Fruit fly (Drosophila melanogaster): ENCODE data around the gene CG7582.

Gene CG7582

DNA sequence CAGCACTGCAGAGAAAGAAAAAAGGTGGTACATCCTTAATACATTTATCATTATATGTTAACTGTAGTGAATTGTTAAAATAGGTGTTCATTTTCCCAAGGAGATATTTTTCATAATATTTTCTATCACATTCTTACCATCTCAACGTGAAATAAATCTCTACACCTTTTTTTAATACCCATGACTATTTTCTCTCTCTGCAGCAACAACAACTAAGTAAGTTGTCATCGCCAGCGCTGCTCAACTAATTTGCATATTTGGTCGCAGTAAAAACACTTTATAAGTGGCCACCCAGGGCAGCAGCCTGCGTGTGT lies 8.4 kb upstream of the CG7582 start:
- TF ChIP-seq foxo (GFP tag; optimal IDR thresholded peaks at IDR 0.05) (peak in 1 of 2 experiments; percentile 26), HLH106 (tag; optimal IDR thresholded peaks at IDR 0.05) (peak; percentile 30), h (GFP tag; optimal IDR thresholded peaks at IDR 0.05) (peak; percentile 11), fru (GFP tag; optimal IDR thresholded peaks at IDR 0.05) (peak; percentile 22), rgr (GFP tag; optimal IDR thresholded peaks at IDR 0.05) (peak; percentile 23), ey (GFP tag; optimal IDR thresholded peaks at IDR 0.05) (peak; percentile 18), Rel (GFP tag; optimal IDR thresholded peaks at IDR 0.05) (no peak), Rel (tag; optimal IDR thresholded peaks at IDR 0.05) (no peak), woc (GFP tag; optimal IDR thresholded peaks at IDR 0.05) (no peak), sv (GFP tag; optimal IDR thresholded peaks at IDR 0.05) (peak; percentile 30)

DNA sequence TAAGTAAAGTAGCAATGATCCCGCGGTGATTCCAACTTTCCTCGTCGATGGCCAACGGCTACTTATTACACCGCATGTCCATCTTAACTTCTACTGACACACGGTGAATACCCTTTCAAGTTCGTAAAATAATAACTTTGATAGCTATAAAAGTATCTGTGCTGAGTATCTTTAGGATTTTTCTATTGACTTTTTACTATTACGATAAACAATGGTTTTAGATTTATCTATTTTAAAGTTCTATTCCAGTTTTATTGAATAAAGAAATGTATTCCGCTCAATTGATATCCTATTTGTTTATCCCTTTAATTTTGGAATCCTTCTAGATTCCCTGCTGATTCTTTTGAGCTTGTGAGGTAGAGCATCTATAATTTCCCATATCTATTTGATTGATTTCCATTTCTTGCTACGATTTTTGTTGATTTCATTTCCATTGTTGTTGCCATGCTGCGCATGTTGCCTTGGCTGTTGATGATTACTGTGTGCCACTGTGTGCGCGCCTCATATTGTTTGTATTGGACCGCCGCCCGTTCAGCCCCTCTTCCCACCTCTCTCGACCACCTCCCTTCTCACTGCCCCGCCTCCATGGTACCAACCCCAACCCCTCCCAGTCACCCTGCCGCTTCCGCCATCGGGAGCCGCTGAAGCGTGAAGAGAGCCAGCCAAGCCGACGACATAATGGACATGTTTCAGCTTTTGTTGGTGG lies 7.9 kb upstream of the CG7582 start:
- TF ChIP-seq sv (GFP tag; optimal IDR thresholded peaks at IDR 0.05) (no peak), Rel (GFP tag; optimal IDR thresholded peaks at IDR 0.05) (no peak), Rel (tag; optimal IDR thresholded peaks at IDR 0.05) (no peak), Dif (GFP tag; optimal IDR thresholded peaks at IDR 0.05; ENCODE audit: partially characterized antibody) (no peak), Abd-B (GFP tag; optimal IDR thresholded peaks at IDR 0.05) (no peak), Jra (GFP tag; optimal IDR thresholded peaks at IDR 0.05) (no peak), brk (GFP tag; optimal IDR thresholded peaks at IDR 0.05) (no peak), N (GFP tag; optimal IDR thresholded peaks at IDR 0.05) (no peak), Dfd (GFP tag; optimal IDR thresholded peaks at IDR 0.05) (no peak), HLH106 (tag; optimal IDR thresholded peaks at IDR 0.05) (no peak), br (GFP tag; optimal IDR thresholded peaks at IDR 0.05) (no peak), Mio (GFP tag; optimal IDR thresholded peaks at IDR 0.05) (no peak), foxo (GFP tag; optimal IDR thresholded peaks at IDR 0.05) (no peak)

DNA sequence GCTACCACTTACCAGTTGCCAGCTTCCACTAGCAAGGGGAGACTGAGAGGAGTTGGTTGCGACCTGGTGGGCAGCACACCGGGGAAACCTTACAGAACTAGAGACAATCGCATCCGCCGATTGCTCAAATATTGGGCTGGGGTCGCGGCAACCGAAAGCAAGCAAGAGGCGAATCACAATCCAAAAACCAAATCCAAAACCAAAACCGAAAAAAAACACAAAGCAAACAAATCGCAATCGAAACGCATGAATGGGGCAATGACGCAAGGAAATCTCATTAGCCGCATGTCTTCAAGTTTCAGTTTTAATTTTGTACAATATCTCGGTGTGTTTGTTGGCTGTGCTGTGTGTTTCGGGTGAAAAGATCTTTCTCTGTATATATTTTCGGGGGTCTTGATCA lies 7.1 kb upstream of the CG7582 start, which contains the start of gene Obp99c:
Gene Obp99c (minus strand): TSS at position 101 of the 400 bp plus-strand sequence.
- TF ChIP-seq brk (GFP tag; optimal IDR thresholded peaks at IDR 0.05) = no peak
- TF ChIP-seq dmrt93B (GFP tag; optimal IDR thresholded peaks at IDR 0.05) = no peak
- TF ChIP-seq CrebA (GFP tag; optimal IDR thresholded peaks at IDR 0.05; ENCODE audit: borderline replicate concordance) = no peak
- no peak for TF ChIP-seq tai (GFP tag; optimal IDR thresholded peaks at IDR 0.05)
- TF ChIP-seq dsf (GFP tag; optimal IDR thresholded peaks at IDR 0.05; ENCODE audit: borderline replicate concordance) = no peak
- TF ChIP-seq sage (GFP tag; optimal IDR thresholded peaks at IDR 0.05) = no peak
- no peak for TF ChIP-seq OdsH (GFP tag; optimal IDR thresholded peaks at IDR 0.05)

DNA sequence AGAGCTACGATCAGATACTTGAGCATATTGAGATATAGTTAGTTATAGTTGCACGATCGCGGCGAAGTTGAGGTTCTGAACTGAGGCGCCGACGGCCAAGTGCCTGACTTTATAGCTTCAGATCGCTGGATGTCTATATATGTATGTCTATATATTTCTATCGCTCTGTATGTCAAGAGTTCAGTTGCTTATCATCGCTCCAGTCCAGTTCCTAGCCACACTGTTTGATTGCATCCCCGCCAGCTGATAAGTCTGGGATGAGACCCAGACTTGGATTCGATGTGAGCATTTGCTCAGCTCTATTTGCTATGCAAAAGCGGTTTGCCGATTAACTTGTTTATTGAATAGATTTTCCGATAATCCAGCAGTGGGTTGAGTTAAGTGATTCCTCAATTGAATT lies 4.6 kb upstream of the CG7582 start:
- TF ChIP-seq fru (GFP tag; optimal IDR thresholded peaks at IDR 0.05) (no peak), Dif (GFP tag; optimal IDR thresholded peaks at IDR 0.05; ENCODE audit: partially characterized antibody) (no peak), GATAd (GFP tag; optimal IDR thresholded peaks at IDR 0.05) (no peak), Jra (GFP tag; optimal IDR thresholded peaks at IDR 0.05) (no peak), Mio (GFP tag; optimal IDR thresholded peaks at IDR 0.05) (no peak), br (GFP tag; optimal IDR thresholded peaks at IDR 0.05) (no peak), Hr83 (GFP tag; optimal IDR thresholded peaks at IDR 0.05; ENCODE audit: poor library complexity, severe bottlenecking) (no peak), Hnf4 (GFP tag; optimal IDR thresholded peaks at IDR 0.05) (no peak), brk (GFP tag; optimal IDR thresholded peaks at IDR 0.05) (no peak), jim (GFP tag; optimal IDR thresholded peaks at IDR 0.05) (no peak), Hr78 (GFP tag; optimal IDR thresholded peaks at IDR 0.05) (no peak), usp (GFP tag; optimal IDR thresholded peaks at IDR 0.05) (no peak), Sp1 (GFP tag; optimal IDR thresholded peaks at IDR 0.05) (no peak), HLH106 (tag; optimal IDR thresholded peaks at IDR 0.05) (no peak), dsf (GFP tag; optimal IDR thresholded peaks at IDR 0.05; ENCODE audit: borderline replicate concordance) (no peak)

DNA sequence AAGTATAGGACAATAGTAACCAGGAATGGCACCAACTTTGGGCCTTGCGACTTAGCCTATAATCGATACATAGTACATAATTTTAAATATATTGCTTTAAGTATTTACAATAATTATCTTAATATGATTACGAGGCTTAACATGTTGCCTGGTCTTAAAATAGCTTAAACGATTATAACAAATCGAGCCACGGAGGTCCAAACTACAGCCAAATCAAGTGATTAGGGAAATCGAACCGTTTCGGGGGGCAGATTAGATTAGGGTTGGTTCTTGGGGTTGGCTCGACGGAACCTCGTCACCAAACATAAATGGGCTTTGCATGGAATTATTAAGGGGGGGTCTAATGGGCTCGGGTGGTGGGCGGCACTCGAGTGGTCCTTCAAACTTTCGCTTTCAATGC lies 837 bp downstream of the CG7582 start:
- TF ChIP-seq usp (GFP tag; optimal IDR thresholded peaks at IDR 0.05) (no peak), HLH106 (tag; optimal IDR thresholded peaks at IDR 0.05) (no peak), sv (GFP tag; optimal IDR thresholded peaks at IDR 0.05) (no peak), Hr78 (GFP tag; optimal IDR thresholded peaks at IDR 0.05) (no peak), Rel (GFP tag; optimal IDR thresholded peaks at IDR 0.05) (no peak), Rel (tag; optimal IDR thresholded peaks at IDR 0.05) (no peak)
